Worm (Caenorhabditis elegans): ENCODE measurements around the gene C28A5.1.

ce11 chrIII:4404339-4404836 is 29.8 kb downstream of the C28A5.1 start, which contains the start of the genes R07E5.17 and snfc-5:
- TF ChIP-seq nhr-11 (tag; optimal IDR thresholded peaks at IDR 0.05) = no peak
- no peak for TF ChIP-seq nfya-1 (tag; optimal IDR thresholded peaks at IDR 0.05)
- TF ChIP-seq hlh-15 (tag; optimal IDR thresholded peaks at IDR 0.05) = no peak
- no peak for TF ChIP-seq pha-4 (tag; optimal IDR thresholded peaks at IDR 0.05)
- no peak for TF ChIP-seq tbx-2 (tag; optimal IDR thresholded peaks at IDR 0.05)
- TF ChIP-seq npax-4 (tag; optimal IDR thresholded peaks at IDR 0.05) = no peak
- TF ChIP-seq lin-11 (tag; optimal IDR thresholded peaks at IDR 0.05) = no peak
